Worm (Caenorhabditis elegans): ENCODE measurements around the gene K09C4.1.

DNA sequence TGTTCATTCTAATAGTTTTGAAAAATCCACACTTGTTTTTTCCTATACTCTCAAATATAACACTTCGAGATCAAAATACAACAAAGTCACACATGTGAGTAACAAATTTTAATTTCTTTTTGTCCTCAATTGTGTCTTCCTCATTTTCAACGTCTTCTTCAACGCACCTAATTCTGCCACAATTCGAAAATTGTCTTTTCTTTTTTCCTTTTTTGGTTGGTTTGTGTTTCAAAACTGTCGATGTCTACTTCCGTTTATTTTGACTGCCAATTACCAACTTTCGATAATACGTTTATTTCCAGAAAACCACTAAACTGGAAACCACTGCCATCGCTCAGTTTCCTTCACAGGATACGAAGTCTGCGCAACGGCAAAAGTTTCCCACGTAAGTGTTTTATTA, 34.1 kb downstream of the K09C4.1 start, which contains the start of gene F11D5.1:
- TF ChIP-seq unc-62 (GFP tag; optimal IDR thresholded peaks at IDR 0.05), result no peak
- TF ChIP-seq ama-1 (optimal IDR thresholded peaks at IDR 0.05), result no peak
- no peak for TF ChIP-seq nhr-10 (tag; optimal IDR thresholded peaks at IDR 0.05)
- TF ChIP-seq nhr-11 (tag; optimal IDR thresholded peaks at IDR 0.05), result no peak
- no peak for TF ChIP-seq nhr-12 (tag; optimal IDR thresholded peaks at IDR 0.05)
- no peak for TF ChIP-seq nhr-237 (tag; optimal IDR thresholded peaks at IDR 0.05)
- TF ChIP-seq ztf-11 (tag; optimal IDR thresholded peaks at IDR 0.05), result no peak
- no peak for TF ChIP-seq nhr-25 (tag; optimal IDR thresholded peaks at IDR 0.05)
- no peak for TF ChIP-seq fos-1 (tag; optimal IDR thresholded peaks at IDR 0.05)
- TF ChIP-seq lin-39 (tag; optimal IDR thresholded peaks at IDR 0.05), result no peak
- no peak for TF ChIP-seq unc-39 (tag; optimal IDR thresholded peaks at IDR 0.05)
- no peak for TF ChIP-seq aly-2 (tag; optimal IDR thresholded peaks at IDR 0.05)

Measured in whole organism, L2 larva.